Worm (Caenorhabditis elegans) whole organism, mixed stage, embryonic: ENCODE measurements around the gene F54D10.8.

Source experiments
- blmp-1 ChIP-seq: fragments of 150-350 bp; optimal IDR thresholded peaks from 2 replicates; lab custom pipeline; 2014; ENCODE audit warnings: missing biosample characterization, missing genetic modification characterization
- flh-1 ChIP-seq: fragments of 200-800 bp; sonication (Bioruptor generic); optimal IDR thresholded peaks from 2 replicates; lab custom pipeline; 2018; ENCODE audit warnings: mild to moderate bottlenecking, missing genetic modification characterization, moderate library complexity, missing compliant biosample characterization
- mep-1 ChIP-seq: fragments of 150-350 bp; optimal IDR thresholded peaks from 2 replicates; lab custom pipeline; 2017; ENCODE audit warnings: missing biosample characterization, missing genetic modification reagents, missing genetic modification characterization, inconsistent platforms
- nhr-237 ChIP-seq: fragments of 150-350 bp; optimal IDR thresholded peaks from 2 replicates; lab custom pipeline; 2014; ENCODE audit warnings: missing biosample characterization, missing genetic modification characterization
- nhr-76 ChIP-seq: sonication (generic microtip); optimal IDR thresholded peaks from 2 replicates; lab custom pipeline; 2017; ENCODE audit warnings: missing biosample characterization, missing genetic modification characterization
- snpc-4 ChIP-seq: fragments of 150-350 bp; optimal IDR thresholded peaks from 2 replicates; lab custom pipeline; 2014; ENCODE audit warnings: missing biosample characterization, missing genetic modification characterization
- sptf-1 ChIP-seq: sonication (generic microtip); optimal IDR thresholded peaks from 2 replicates; lab custom pipeline; 2017; ENCODE audit warnings: mild to moderate bottlenecking, missing genetic modification characterization, moderate library complexity, missing compliant biosample characterization
- unc-39 ChIP-seq: fragments of 150-350 bp; optimal IDR thresholded peaks from 2 replicates; lab custom pipeline; 2014; ENCODE audit warnings: missing biosample characterization, missing genetic modification characterization
- unc-62 ChIP-seq: fragments of 150-350 bp; optimal IDR thresholded peaks from 2 replicates; lab custom pipeline; 2014; ENCODE audit warnings: missing biosample characterization, missing genetic modification reagents, missing genetic modification characterization

ce11 chrII:3795323-3795722, 32.4 kb downstream of the F54D10.8 start, which contains the start of gene Y8A9A.2:
- TF ChIP-seq nhr-237 (tag; lab: Kevin White, UChicago) (no peak), flh-1 (GFP tag; lab: Kevin White, UChicago) (no peak), nhr-76 (no peak), unc-39 (tag; lab: Kevin White, UChicago) (no peak), snpc-4 (tag; lab: Kevin White, UChicago) (no peak), sptf-1 (tag; lab: Kevin White, UChicago) (no peak), mep-1 (tag; lab: Kevin White, UChicago) (no peak), unc-62 (no peak), blmp-1 (tag; lab: Kevin White, UChicago) (no peak)
